Fruit fly (Drosophila melanogaster) whole organism, embryonic: ENCODE measurements around the gene CG6168.

Source experiments
- CG11093 ChIP-seq: fragments of 200-800 bp; sonication (Bioruptor generic); IDR thresholded peaks from 3 replicates; pipeline ENCODE4 v1.3.6; 2022; ENCODE audit warnings: missing biosample characterization, missing genetic modification characterization
- CG11247 ChIP-seq: fragments of 200-800 bp; sonication (Bioruptor generic); IDR thresholded peaks from 2 replicates; pipeline ENCODE4 v1.3.6; 2022; ENCODE audit warnings: missing biosample characterization, missing genetic modification characterization
- CG11695 ChIP-seq: fragments of 200-800 bp; sonication (Bioruptor generic); IDR thresholded peaks from 3 replicates; pipeline ENCODE4 v1.3.6; 2022; ENCODE audit warnings: missing biosample characterization, missing genetic modification characterization
- CG11696 ChIP-seq: fragments of 200-800 bp; sonication (Bioruptor generic); IDR thresholded peaks from 2 replicates; pipeline ENCODE4 v1.3.6; 2022; ENCODE audit warnings: missing biosample characterization, missing genetic modification characterization
- CG12391 ChIP-seq: fragments of 200-800 bp; sonication (Bioruptor generic); optimal IDR thresholded peaks from 3 replicates; lab custom pipeline; 2018; ENCODE audit warnings: missing biosample characterization, mild to moderate bottlenecking, missing genetic modification characterization, moderate library complexity
- CG13424 ChIP-seq: fragments of 200-800 bp; sonication (Bioruptor generic); optimal IDR thresholded peaks from 2 replicates; lab custom pipeline; 2019; ENCODE audit warnings: missing biosample characterization, mild to moderate bottlenecking, missing genetic modification characterization, moderate library complexity
- CG13894 ChIP-seq: fragments of 200-800 bp; sonication (Bioruptor generic); optimal IDR thresholded peaks from 3 replicates; lab custom pipeline; 2018; ENCODE audit warnings: missing biosample characterization, mild to moderate bottlenecking, missing genetic modification characterization, moderate library complexity
- CG14014 ChIP-seq: fragments of 200-800 bp; sonication (Bioruptor generic); IDR thresholded peaks from 2 replicates; pipeline ENCODE4 v1.3.6; 2022; ENCODE audit warnings: missing biosample characterization, missing genetic modification characterization
- CG17568 ChIP-seq: fragments of 200-800 bp; sonication (Bioruptor generic); optimal IDR thresholded peaks from 2 replicates; lab custom pipeline; 2018; ENCODE audit warnings: missing biosample characterization, mild to moderate bottlenecking, missing genetic modification characterization, moderate library complexity
- CG18599 ChIP-seq: fragments of 200-800 bp; sonication (Bioruptor generic); optimal IDR thresholded peaks from 3 replicates; lab custom pipeline; 2017; ENCODE audit warnings: missing biosample characterization, missing genetic modification characterization, mild to moderate bottlenecking, moderate library complexity, missing genetic modification reagents
- CG2116 ChIP-seq: fragments of 200-800 bp; sonication (Bioruptor generic); optimal IDR thresholded peaks from 3 replicates; lab custom pipeline; 2018; ENCODE audit warnings: missing biosample characterization, mild to moderate bottlenecking, missing genetic modification characterization
- CG2678 ChIP-seq: fragments of 200-800 bp; sonication (Bioruptor generic); optimal IDR thresholded peaks from 3 replicates; lab custom pipeline; 2019; ENCODE audit warnings: missing biosample characterization, mild to moderate bottlenecking, missing genetic modification characterization, moderate library complexity
- CG30020 ChIP-seq: fragments of 200-800 bp; optimal IDR thresholded peaks from 2 replicates; lab custom pipeline; 2019; ENCODE audit warnings: missing biosample characterization, mild to moderate bottlenecking, missing genetic modification characterization, moderate library complexity
- CG32532 ChIP-seq: fragments of 200-800 bp; sonication (Bioruptor generic); IDR thresholded peaks from 2 replicates; pipeline ENCODE4 v1.3.6; 2022; ENCODE audit warnings: missing biosample characterization, missing genetic modification characterization
- CG32772 ChIP-seq: fragments of 200-800 bp; sonication (Bioruptor generic); IDR thresholded peaks from 2 replicates; pipeline ENCODE4 v1.3.6; 2022; ENCODE audit warnings: missing biosample characterization, missing genetic modification characterization
- CG4328 ChIP-seq: fragments of 200-800 bp; sonication (Bioruptor generic); optimal IDR thresholded peaks from 3 replicates; lab custom pipeline; 2017; ENCODE audit warnings: missing biosample characterization, missing genetic modification reagents, missing genetic modification characterization
- CG6175 ChIP-seq: fragments of 200-800 bp; sonication (Bioruptor generic); IDR thresholded peaks from 3 replicates; pipeline ENCODE4 v1.3.6; 2022; ENCODE audit warnings: missing biosample characterization, missing genetic modification characterization
- CG6791 ChIP-seq: fragments of 200-800 bp; sonication (Bioruptor generic); IDR thresholded peaks from 3 replicates; pipeline ENCODE4 v1.3.6; 2022; ENCODE audit warnings: missing biosample characterization, missing genetic modification characterization; ENCODE audit not compliant: partially characterized antibody
- CG7357 ChIP-seq: fragments of 200-800 bp; sonication (Bioruptor generic); IDR thresholded peaks from 3 replicates; pipeline ENCODE4 v1.3.6; 2022; ENCODE audit warnings: missing biosample characterization, missing genetic modification characterization
- CG9727 ChIP-seq: fragments of 200-800 bp; sonication (Bioruptor generic); optimal IDR thresholded peaks from 3 replicates; lab custom pipeline; 2017; ENCODE audit warnings: missing biosample characterization, mild to moderate bottlenecking, missing genetic modification characterization
- Drgx ChIP-seq: fragments of 200-800 bp; sonication (Bioruptor generic); IDR thresholded peaks from 2 replicates; pipeline ENCODE4 v1.3.6; 2022; ENCODE audit warnings: missing biosample characterization, missing genetic modification characterization
- H15 ChIP-seq: fragments of 200-800 bp; sonication (Bioruptor generic); IDR thresholded peaks from 3 replicates; pipeline ENCODE4 v1.3.6; 2022; ENCODE audit warnings: missing biosample characterization, missing genetic modification characterization
- HLHmδ ChIP-seq: fragments of 200-800 bp; sonication (Bioruptor generic); optimal IDR thresholded peaks from 2 replicates; lab custom pipeline; 2018; ENCODE audit warnings: missing biosample characterization, mild to moderate bottlenecking, missing genetic modification characterization, moderate library complexity
- Hey ChIP-seq: fragments of 200-800 bp; sonication (Bioruptor generic); optimal IDR thresholded peaks from 3 replicates; lab custom pipeline; 2018; ENCODE audit warnings: missing biosample characterization, mild to moderate bottlenecking, missing genetic modification characterization
- Med ChIP-seq: fragments of 200-800 bp; sonication (Bioruptor generic); peaks from one replicate; lab custom pipeline; 2016; ENCODE audit warnings: missing biosample characterization, missing genetic modification characterization, mild to moderate bottlenecking, inconsistent platforms, moderate library complexity
- PHDP ChIP-seq: fragments of 200-800 bp; sonication (Bioruptor generic); optimal IDR thresholded peaks from 3 replicates; lab custom pipeline; 2018; ENCODE audit warnings: missing biosample characterization, mild to moderate bottlenecking, missing genetic modification characterization, moderate library complexity
- Pdp1 ChIP-seq, 2 experiments: fragments of 200-800 bp; sonication (Bioruptor generic); optimal IDR thresholded peaks; 3 replicates each; lab custom pipeline; 2016; ENCODE audit warnings: missing biosample characterization in 2 of 2, missing genetic modification characterization in 2 of 2, mild to moderate bottlenecking in 1 of 2, moderate library complexity in 1 of 2
- Poxn ChIP-seq: fragments of 200-800 bp; sonication (Bioruptor generic); IDR thresholded peaks from 2 replicates; pipeline ENCODE4 v1.3.6; 2022; ENCODE audit warnings: missing biosample characterization, missing genetic modification characterization
- bsh ChIP-seq, 2 experiments: fragments of 200-800 bp; sonication (Bioruptor generic); optimal IDR thresholded peaks; 2 replicates each; lab custom pipeline; 2017 to 2018; ENCODE audit warnings: mild to moderate bottlenecking in 2 of 2, missing biosample characterization in 2 of 2, missing genetic modification characterization in 2 of 2, moderate library complexity in 1 of 2
- cwo ChIP-seq: fragments of 200-800 bp; sonication (Bioruptor generic); optimal IDR thresholded peaks from 3 replicates; lab custom pipeline; 2017; ENCODE audit warnings: missing biosample characterization, missing genetic modification characterization, mild to moderate bottlenecking, moderate library complexity, missing genetic modification reagents
- dan ChIP-seq: fragments of 200-800 bp; sonication (Bioruptor generic); IDR thresholded peaks from 2 replicates; pipeline ENCODE4 v1.3.6; 2022; ENCODE audit warnings: missing biosample characterization, missing genetic modification characterization
- dmrt99B ChIP-seq: fragments of 200-800 bp; sonication (Bioruptor generic); optimal IDR thresholded peaks from 2 replicates; lab custom pipeline; 2018; ENCODE audit warnings: missing biosample characterization, mild to moderate bottlenecking, missing genetic modification characterization, moderate library complexity
- ewg ChIP-seq: fragments of 200-800 bp; sonication (Bioruptor generic); optimal IDR thresholded peaks from 3 replicates; lab custom pipeline; 2017; ENCODE audit warnings: mild to moderate bottlenecking, missing biosample characterization, missing genetic modification reagents, missing genetic modification characterization
- exex ChIP-seq: fragments of 200-800 bp; sonication (Bioruptor generic); optimal IDR thresholded peaks from 4 replicates; lab custom pipeline; 2018; ENCODE audit warnings: missing biosample characterization, mild to moderate bottlenecking, missing genetic modification characterization, moderate library complexity
- lab ChIP-seq: fragments of 200-800 bp; sonication (Bioruptor generic); optimal IDR thresholded peaks from 3 replicates; lab custom pipeline; 2017; ENCODE audit warnings: missing biosample characterization, missing genetic modification characterization, mild to moderate bottlenecking, moderate library complexity, missing genetic modification reagents
- nom ChIP-seq: fragments of 200-800 bp; sonication (Bioruptor generic); optimal IDR thresholded peaks from 2 replicates; lab custom pipeline; 2017; ENCODE audit warnings: missing biosample characterization, missing genetic modification characterization, mild to moderate bottlenecking, moderate library complexity, missing genetic modification reagents
- prd ChIP-seq, 3 experiments: fragments of >200 bp in 2 of 3; fragments of 200-800 bp in 1 of 3; sonication (Bioruptor generic) in 1 of 3; optimal IDR thresholded peaks in 2 of 3; IDR thresholded peaks in 1 of 3; 2 replicates in 2 of 3; 3 replicates in 1 of 3; pipeline versions ENCODE4 v1.3.6 to Lab custom; 2017 to 2022; ENCODE audit warnings: missing biosample characterization in 1 of 3, missing genetic modification characterization in 1 of 3
- sug ChIP-seq: fragments of 200-800 bp; optimal IDR thresholded peaks from 2 replicates; lab custom pipeline; 2019; ENCODE audit warnings: missing biosample characterization, mild to moderate bottlenecking, missing genetic modification characterization, moderate library complexity
- toy ChIP-seq: fragments of 200-800 bp; sonication (Bioruptor generic); IDR thresholded peaks from 2 replicates; pipeline ENCODE4 v1.3.6; 2022; ENCODE audit warnings: missing biosample characterization, missing genetic modification characterization
- usp ChIP-seq: fragments of >200 bp; optimal IDR thresholded peaks from 2 replicates; lab custom pipeline; 2017; ENCODE audit warnings: missing biosample characterization, missing genetic modification characterization

The CG6168 gene

DNA sequence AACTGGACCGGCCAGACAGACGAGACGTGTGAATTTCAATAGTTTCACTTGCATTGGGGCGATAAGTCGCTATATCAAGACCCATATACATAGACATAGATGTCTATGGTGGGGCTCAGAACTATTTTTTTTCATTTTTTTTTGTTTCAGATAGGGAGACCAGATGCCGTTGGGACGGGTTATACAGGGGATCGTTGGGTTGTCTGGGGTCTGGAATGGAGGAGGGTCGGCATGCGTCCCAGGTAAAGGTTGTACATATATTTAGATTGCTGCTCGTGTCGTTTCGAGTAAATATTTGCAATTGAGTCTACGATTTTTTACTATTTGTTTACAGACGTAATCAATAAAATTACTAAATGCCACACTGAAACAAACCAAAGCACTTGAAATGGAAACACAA is 45.5 kb downstream of the CG6168 start (continued):
- TF ChIP-seq CG9727 (GFP tag; lab: Kevin White, UChicago) (peak; percentile 18), prd (optimal IDR thresholded peaks at IDR 0.05; lab: Kevin White, UChicago) (no peak), prd (GFP tag; IDR thresholded peaks at IDR 0.05; lab: Robert Waterston, UW) (0 out of 3 replicates have a peak, but pooled peaks have one; percentile 23), CG13424 (tag; lab: Kevin White, UChicago) (peak; percentile 5), HLHmδ (GFP tag; lab: Kevin White, UChicago) (no peak), CG2678 (tag; lab: Kevin White, UChicago) (peak; percentile 21), dmrt99B (tag; lab: Kevin White, UChicago) (peak; percentile 4), H15 (no peak), Poxn (GFP tag; lab: Robert Waterston, UW) (no peak)
- TF ChIP-seq, all 482 proteins: peak for 41

DNA sequence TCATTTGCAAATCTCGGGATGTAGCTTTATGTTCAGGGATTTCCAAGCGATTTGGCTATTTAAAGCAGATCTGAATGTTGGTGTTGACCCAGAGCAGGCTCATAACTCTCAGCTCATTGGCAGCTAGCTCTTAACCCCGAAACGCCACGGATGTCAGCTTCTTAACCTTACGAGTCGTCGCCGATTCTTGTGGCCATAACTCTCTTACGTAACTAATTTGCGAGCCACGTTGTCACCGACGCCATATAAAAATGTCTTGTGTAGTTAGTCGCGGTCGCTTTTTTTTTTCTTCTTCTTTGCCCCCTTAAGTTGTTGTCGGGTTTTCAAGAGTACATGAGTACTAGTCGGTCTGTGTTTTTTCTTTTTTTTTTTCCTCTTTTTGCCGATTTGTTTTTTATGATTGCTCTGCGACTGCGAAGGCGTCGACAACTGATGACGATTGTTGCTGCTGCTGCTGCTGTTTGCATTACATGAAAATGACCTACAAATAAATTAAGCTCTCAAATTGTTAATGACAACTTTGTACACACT is 47.3 kb downstream of the CG6168 start:
- 0 out of 2 replicates have a peak, but pooled peaks have one; percentile 35 for TF ChIP-seq CG11696 (GFP tag; lab: Robert Waterston, UW)
- TF ChIP-seq CG32532 (GFP tag; lab: Robert Waterston, UW): no peak
- TF ChIP-seq Med: peak; percentile 36
- 0 out of 2 replicates have a peak, but pooled peaks have one; percentile 8 for TF ChIP-seq CG11247 (GFP tag; lab: Robert Waterston, UW)
- TF ChIP-seq toy (GFP tag; lab: Robert Waterston, UW): no peak
- no peak for TF ChIP-seq sug
- TF ChIP-seq CG11093 (GFP tag; lab: Robert Waterston, UW): no peak
- peak in 1 of 2 experiments; percentile 81 for TF ChIP-seq Pdp1 (GFP tag; optimal IDR thresholded peaks at IDR 0.05; lab: Kevin White, UChicago)
- peak; percentile 23 for TF ChIP-seq CG18599 (GFP tag; lab: Kevin White, UChicago)
- TF ChIP-seq CG12391: no peak
- TF ChIP-seq Hey (tag; lab: Kevin White, UChicago): no peak
- no peak for TF ChIP-seq usp (GFP tag; lab: Kevin White, UChicago)
- peak; percentile 9 for TF ChIP-seq exex
- no peak for TF ChIP-seq CG14014 (GFP tag; lab: Robert Waterston, UW)
- TF ChIP-seq CG2116 (GFP tag; lab: Kevin White, UChicago): no peak
- TF ChIP-seq Drgx (GFP tag; lab: Robert Waterston, UW): peak; percentile 55; the same call in 1 of the 2 replicates
- no peak for TF ChIP-seq PHDP
- no peak for TF ChIP-seq CG17568 (GFP tag; lab: Kevin White, UChicago)
- TF ChIP-seq CG4328 (GFP tag; lab: Kevin White, UChicago): no peak
- TF ChIP-seq CG6175 (GFP tag; lab: Robert Waterston, UW): peak; percentile 62; the same call in 1 of the 3 replicates
- peak in 1 of 2 experiments; percentile 9 for TF ChIP-seq bsh (GFP tag; optimal IDR thresholded peaks at IDR 0.05; lab: Kevin White, UChicago)
- no peak for TF ChIP-seq ewg (GFP tag; lab: Kevin White, UChicago)
- peak; percentile 7 for TF ChIP-seq cwo (GFP tag; lab: Kevin White, UChicago)
- TF ChIP-seq lab: peak; percentile 3
- TF ChIP-seq CG30020 (tag; lab: Kevin White, UChicago): no peak
- TF ChIP-seq CG32772 (GFP tag; lab: Robert Waterston, UW): 0 out of 2 replicates have a peak, but pooled peaks have one; percentile 32
- no peak for TF ChIP-seq CG11695 (GFP tag; lab: Robert Waterston, UW)
- peak; percentile 22 for TF ChIP-seq CG13894 (tag; lab: Kevin White, UChicago)
- TF ChIP-seq dan (GFP tag; lab: Robert Waterston, UW): no peak
- peak; percentile 37 for TF ChIP-seq nom
- TF ChIP-seq CG7357: no peak
- TF ChIP-seq CG6791 (GFP tag; lab: Robert Waterston, UW): no peak
